Worm (Caenorhabditis elegans) whole organism, L4 larva: ENCODE measurements around the gene algn-8.

Experiments used
- Y75B8A.6 ChIP-seq: fragments of 200-800 bp; sonication (Bioruptor generic); IDR thresholded peaks from 2 replicates; pipeline ENCODE4 v1.3.6; 2022; ENCODE audit warnings: missing genetic modification reagents, missing genetic modification characterization, missing compliant biosample characterization
- aly-2 ChIP-seq: sonication (generic microtip); optimal IDR thresholded peaks from 2 replicates; lab custom pipeline; 2018; ENCODE audit warnings: missing biosample characterization, missing genetic modification characterization
- arid-1 ChIP-seq: fragments of 200-800 bp; sonication (Bioruptor generic); conservative IDR thresholded peaks from 2 replicates; pipeline ENCODE4 v1.3.6; 2022; ENCODE audit warnings: missing genetic modification reagents, missing genetic modification characterization, missing compliant biosample characterization
- daf-12 ChIP-seq: fragments of 150-350 bp; optimal IDR thresholded peaks from 2 replicates; lab custom pipeline; 2014; ENCODE audit warnings: missing biosample characterization, missing genetic modification reagents, missing genetic modification characterization
- lin-13 ChIP-seq: fragments of 150-350 bp; optimal IDR thresholded peaks from 2 replicates; lab custom pipeline; 2014; ENCODE audit warnings: missing biosample characterization, missing genetic modification reagents, missing genetic modification characterization
- lin-39 ChIP-seq: fragments of 150-350 bp; optimal IDR thresholded peaks from 2 replicates; lab custom pipeline; 2014; ENCODE audit warnings: missing biosample characterization, missing genetic modification reagents, missing genetic modification characterization
- nhr-28 ChIP-seq: fragments of 150-350 bp; optimal IDR thresholded peaks from 2 replicates; lab custom pipeline; 2014; ENCODE audit warnings: missing biosample characterization, missing genetic modification characterization
- nhr-77 ChIP-seq: fragments of 150-350 bp; optimal IDR thresholded peaks from 2 replicates; lab custom pipeline; 2014; ENCODE audit warnings: missing biosample characterization, missing genetic modification characterization
- snpc-4 ChIP-seq: fragments of 150-350 bp; optimal IDR thresholded peaks from 2 replicates; lab custom pipeline; 2014; ENCODE audit warnings: missing biosample characterization, missing genetic modification characterization
- ztf-11 ChIP-seq: fragments of 150-350 bp; optimal IDR thresholded peaks from 2 replicates; lab custom pipeline; 2014; ENCODE audit warnings: missing biosample characterization, missing genetic modification characterization

ce11 chrII:9880826-9881225, 5.4 kb downstream of the algn-8 start, which contains the start of gene C08H9.15:
- TF ChIP-seq lin-13 (GFP tag; lab: Kevin White, UChicago): no peak
- peak; percentile 11 for TF ChIP-seq nhr-28
- no peak for TF ChIP-seq lin-39 (tag; lab: Kevin White, UChicago)
- TF ChIP-seq Y75B8A.6: no peak
- TF ChIP-seq aly-2: no peak
- TF ChIP-seq nhr-77 (tag; lab: Kevin White, UChicago): no peak
- no peak for TF ChIP-seq snpc-4
- no peak for TF ChIP-seq daf-12 (tag; lab: Kevin White, UChicago)
- no peak for TF ChIP-seq ztf-11
- TF ChIP-seq arid-1 (GFP tag; lab: Robert Waterston, UW): no peak
